Worm (Caenorhabditis elegans) whole organism, midembryonic: ENCODE results near the gene F45E4.5.

Experiments used
- T22C8.4 ChIP-seq: fragments of 200-800 bp; sonication (Bioruptor generic); IDR thresholded peaks from 2 replicates; pipeline ENCODE4 v1.3.6; 2022; ENCODE audit warnings: missing genetic modification characterization, missing compliant biosample characterization
- cog-1 ChIP-seq: sonication (generic microtip); optimal IDR thresholded peaks from 2 replicates; lab custom pipeline; 2016; ENCODE audit warnings: missing genetic modification characterization, missing compliant biosample characterization
- flt-1 ChIP-seq: fragments of 200-800 bp; sonication (Bioruptor generic); IDR thresholded peaks from 2 replicates; pipeline ENCODE4 v1.3.6; 2022; ENCODE audit warnings: missing genetic modification characterization, missing compliant biosample characterization
- klf-2 ChIP-seq: fragments of 200-800 bp; sonication (Bioruptor generic); conservative IDR thresholded peaks from 2 replicates; pipeline ENCODE4 v1.3.6; 2022; ENCODE audit warnings: missing genetic modification reagents, missing genetic modification characterization, missing compliant biosample characterization
- med-1 ChIP-seq: sonication (generic microtip); optimal IDR thresholded peaks from 2 replicates; lab custom pipeline; 2017; ENCODE audit warnings: missing genetic modification characterization, mild to moderate bottlenecking, missing compliant biosample characterization, antibody characterized with exemption, missing genetic modification reagents; ENCODE audit not compliant: insufficient read depth
- ref-1 ChIP-seq: fragments of 200-800 bp; sonication (Bioruptor generic); conservative IDR thresholded peaks from 2 replicates; pipeline ENCODE4 v1.3.6; 2022; ENCODE audit warnings: missing genetic modification reagents, missing genetic modification characterization, missing compliant biosample characterization
- tab-1 ChIP-seq: fragments of 200-800 bp; sonication (Bioruptor generic); IDR thresholded peaks from 2 replicates; pipeline ENCODE4 v1.3.6; 2022; ENCODE audit warnings: missing genetic modification characterization, missing compliant biosample characterization
- ztf-23 ChIP-seq: fragments of 200-800 bp; sonication (Bioruptor generic); IDR thresholded peaks from 2 replicates; pipeline ENCODE4 v1.3.6; 2022; ENCODE audit warnings: missing genetic modification reagents, missing genetic modification characterization, missing compliant biosample characterization
- ztf-29 ChIP-seq: fragments of 200-800 bp; sonication (Bioruptor generic); IDR thresholded peaks from 2 replicates; pipeline ENCODE4 v1.3.6; 2022; ENCODE audit warnings: missing genetic modification reagents, missing genetic modification characterization, missing compliant biosample characterization

Gene F45E4.5

ce11 chrIV:7628942-7629341 lies at the start of gene F45E4.5:
Gene F45E4.5, minus strand, starts transcription at chrIV:7629042.
- TF ChIP-seq med-1 (GFP tag; lab: Kevin White, UChicago) (no peak), T22C8.4 (no peak), flt-1 (GFP tag; lab: Robert Waterston, UW) (no peak)

ce11 chrIV:7674874-7675273 lies 46.0 kb upstream of the F45E4.5 start, which contains the start of gene itr-1:
Gene itr-1, plus strand, starts transcription at chrIV:7675174.
- no peak for TF ChIP-seq T22C8.4
- no peak for TF ChIP-seq flt-1 (GFP tag; lab: Robert Waterston, UW)
- no peak for TF ChIP-seq med-1 (GFP tag; lab: Kevin White, UChicago)
- no peak for TF ChIP-seq ztf-29 (GFP tag; lab: Robert Waterston, UW)
- TF ChIP-seq cog-1 (tag; lab: Kevin White, UChicago): no peak
- no peak for TF ChIP-seq klf-2 (GFP tag; lab: Robert Waterston, UW)
- TF ChIP-seq tab-1 (GFP tag; lab: Robert Waterston, UW): no peak
- TF ChIP-seq ref-1 (GFP tag; lab: Robert Waterston, UW): no peak
- TF ChIP-seq ztf-23 (GFP tag; lab: Robert Waterston, UW): no peak

ce11 chrIV:7672872-7673271 lies 44.0 kb upstream of the F45E4.5 start, which contains the start of gene C08G9.2:
Gene C08G9.2, minus strand, starts transcription at chrIV:7672972.
- no peak for TF ChIP-seq flt-1 (GFP tag; lab: Robert Waterston, UW)

- TF ChIP-seq cog-1 (tag; lab: Kevin White, UChicago): no peak
- TF ChIP-seq T22C8.4: no peak
- TF ChIP-seq flt-1 (GFP tag; lab: Robert Waterston, UW): no peak
- no peak for TF ChIP-seq klf-2 (GFP tag; lab: Robert Waterston, UW)
- TF ChIP-seq ztf-23 (GFP tag; lab: Robert Waterston, UW): no peak
- TF ChIP-seq ztf-29 (GFP tag; lab: Robert Waterston, UW): no peak
- TF ChIP-seq ref-1 (GFP tag; lab: Robert Waterston, UW): no peak
- no peak for TF ChIP-seq tab-1 (GFP tag; lab: Robert Waterston, UW)
- no peak for TF ChIP-seq med-1 (GFP tag; lab: Kevin White, UChicago)
These were observed 34.2 kb upstream of the F45E4.5 start for ce11 chrIV:7663006-7663405.

- no peak for TF ChIP-seq cog-1 (tag; lab: Kevin White, UChicago)
- no peak for TF ChIP-seq flt-1 (GFP tag; lab: Robert Waterston, UW)
- TF ChIP-seq tab-1 (GFP tag; lab: Robert Waterston, UW): no peak
- no peak for TF ChIP-seq med-1 (GFP tag; lab: Kevin White, UChicago)
- no peak for TF ChIP-seq ztf-29 (GFP tag; lab: Robert Waterston, UW)
- TF ChIP-seq ref-1 (GFP tag; lab: Robert Waterston, UW): no peak
- TF ChIP-seq klf-2 (GFP tag; lab: Robert Waterston, UW): no peak
- no peak for TF ChIP-seq ztf-23 (GFP tag; lab: Robert Waterston, UW)
- TF ChIP-seq T22C8.4: no peak
These were observed 32.7 kb upstream of the F45E4.5 start for ce11 chrIV:7661569-7661968.

- TF ChIP-seq T22C8.4 (no peak), med-1 (GFP tag; lab: Kevin White, UChicago) (no peak), flt-1 (GFP tag; lab: Robert Waterston, UW) (no peak), ztf-23 (GFP tag; lab: Robert Waterston, UW) (no peak), klf-2 (GFP tag; lab: Robert Waterston, UW) (no peak)
These were observed 30.6 kb upstream of the F45E4.5 start for ce11 chrIV:7659481-7659880.

ce11 chrIV:7658589-7658988 lies 29.7 kb upstream of the F45E4.5 start, which contains the start of gene C08G9.1:
Gene C08G9.1, plus strand, starts transcription at chrIV:7658763.
- TF ChIP-seq cog-1 (tag; lab: Kevin White, UChicago) (no peak), med-1 (GFP tag; lab: Kevin White, UChicago) (no peak), ref-1 (GFP tag; lab: Robert Waterston, UW) (no peak), flt-1 (GFP tag; lab: Robert Waterston, UW) (no peak)

ce11 chrIV:7654212-7654778 lies 25.5 kb upstream of the F45E4.5 start, which contains the start of gene nrde-4:
Gene nrde-4, minus strand, starts transcription at chrIV:7654262.
- TF ChIP-seq tab-1 (GFP tag; lab: Robert Waterston, UW) (no peak), klf-2 (GFP tag; lab: Robert Waterston, UW) (no peak), ztf-23 (GFP tag; lab: Robert Waterston, UW) (peak; percentile 85), T22C8.4 (no peak), ref-1 (GFP tag; lab: Robert Waterston, UW) (no peak), ztf-29 (GFP tag; lab: Robert Waterston, UW) (0 out of 2 replicates have a peak, but pooled peaks have one; percentile 12), cog-1 (tag; lab: Kevin White, UChicago) (peak; percentile 41), med-1 (GFP tag; lab: Kevin White, UChicago) (no peak), flt-1 (GFP tag; lab: Robert Waterston, UW) (peak; percentile 70; the same call in 1 of the 2 replicates)

- TF ChIP-seq ref-1 (GFP tag; lab: Robert Waterston, UW) (no peak), T22C8.4 (no peak), flt-1 (GFP tag; lab: Robert Waterston, UW) (no peak), cog-1 (tag; lab: Kevin White, UChicago) (no peak), klf-2 (GFP tag; lab: Robert Waterston, UW) (no peak), ztf-23 (GFP tag; lab: Robert Waterston, UW) (no peak), med-1 (GFP tag; lab: Kevin White, UChicago) (no peak), tab-1 (GFP tag; lab: Robert Waterston, UW) (no peak), ztf-29 (GFP tag; lab: Robert Waterston, UW) (no peak)
These were observed 24.4 kb upstream of the F45E4.5 start for ce11 chrIV:7653198-7653597.
